Worm (Caenorhabditis elegans) whole organism, L4/young adult: Measurements from ENCODE around the gene F02A9.1.

Experiments
- W03F9.2 ChIP-seq: fragments of 150-350 bp; optimal IDR thresholded peaks from 2 replicates; lab custom pipeline; 2014; ENCODE audit warnings: missing biosample characterization, missing genetic modification characterization
- dao-5 ChIP-seq: sonication (generic microtip); optimal IDR thresholded peaks from 2 replicates; lab custom pipeline; 2016; ENCODE audit warnings: missing genotype, missing genetic modification characterization, moderate library complexity, missing compliant biosample characterization
- him-1 ChIP-seq: sonication (generic microtip); optimal IDR thresholded peaks from 2 replicates; lab custom pipeline; 2016; ENCODE audit warnings: missing genotype, missing genetic modification reagents, missing genetic modification characterization, missing compliant biosample characterization

ce11 chrIII:9084329-9084728 is 6.7 kb upstream of the F02A9.1 start:
- TF ChIP-seq him-1 (peak; percentile 17), dao-5 (tag; lab: Kevin White, UChicago) (no peak), W03F9.2 (tag; lab: Kevin White, UChicago) (no peak)
